Worm (Caenorhabditis elegans): ENCODE measurements around the gene H01M10.1.

The H01M10.1 gene

ce11 chrX:2580524-2580981, at the start of gene H01M10.1:
Gene H01M10.1, minus strand, starts transcription at chrX:2580574.
- TF ChIP-seq ceh-43 (GFP tag; optimal IDR thresholded peaks at IDR 0.05) (no peak), cnd-1 (tag; optimal IDR thresholded peaks at IDR 0.05) (no peak), sptf-1 (tag; optimal IDR thresholded peaks at IDR 0.05) (no peak)

DNA sequence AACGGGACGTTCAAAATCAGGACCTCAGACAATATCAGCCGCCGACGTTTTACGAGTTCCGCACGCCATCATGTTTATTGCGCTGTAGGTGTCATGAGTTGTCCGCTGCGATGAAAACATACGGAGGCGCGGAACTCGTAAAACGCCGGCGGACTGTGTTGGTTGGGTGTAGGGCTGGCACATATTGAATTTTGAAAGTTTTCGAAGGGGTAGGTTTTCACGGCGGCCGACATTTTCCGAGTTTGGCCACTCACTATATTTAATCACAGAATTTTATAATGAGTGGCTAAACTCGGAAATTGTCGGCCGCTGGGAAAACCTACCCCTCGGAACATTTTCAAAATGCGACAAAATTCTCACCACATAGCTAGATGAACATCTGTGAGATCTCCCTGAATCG, 45.8 kb upstream of the H01M10.1 start:
- TF ChIP-seq M03D4.4 (tag; optimal IDR thresholded peaks at IDR 0.05) (no peak), unc-62 (GFP tag; optimal IDR thresholded peaks at IDR 0.05) (no peak), bed-3 (GFP tag; optimal IDR thresholded peaks at IDR 0.05) (no peak), flh-1 (GFP tag; optimal IDR thresholded peaks at IDR 0.05) (no peak), elt-1 (tag; optimal IDR thresholded peaks at IDR 0.05; ENCODE audit: borderline replicate concordance, insufficient read depth) (no peak), unc-39 (tag; optimal IDR thresholded peaks at IDR 0.05) (no peak), lsy-2 (tag; optimal IDR thresholded peaks at IDR 0.05) (no peak), tbx-8 (GFP tag; optimal IDR thresholded peaks at IDR 0.05) (no peak), nhr-12 (tag; optimal IDR thresholded peaks at IDR 0.05) (no peak), ces-1 (GFP tag; optimal IDR thresholded peaks at IDR 0.05) (no peak), drap-1 (GFP tag; optimal IDR thresholded peaks at IDR 0.05) (no peak), pha-4 (tag; optimal IDR thresholded peaks at IDR 0.05) (no peak), ham-2 (GFP tag; optimal IDR thresholded peaks at IDR 0.05) (no peak), hlh-1 (tag; optimal IDR thresholded peaks at IDR 0.05) (no peak), ceh-39 (tag; optimal IDR thresholded peaks at IDR 0.05) (no peak), nhr-2 (tag; optimal IDR thresholded peaks at IDR 0.05) (no peak), sptf-1 (tag; optimal IDR thresholded peaks at IDR 0.05) (no peak), ceh-83 (GFP tag; optimal IDR thresholded peaks at IDR 0.05) (no peak), nhr-76 (tag; optimal IDR thresholded peaks at IDR 0.05) (no peak), ztf-11 (tag; optimal IDR thresholded peaks at IDR 0.05) (no peak)

DNA sequence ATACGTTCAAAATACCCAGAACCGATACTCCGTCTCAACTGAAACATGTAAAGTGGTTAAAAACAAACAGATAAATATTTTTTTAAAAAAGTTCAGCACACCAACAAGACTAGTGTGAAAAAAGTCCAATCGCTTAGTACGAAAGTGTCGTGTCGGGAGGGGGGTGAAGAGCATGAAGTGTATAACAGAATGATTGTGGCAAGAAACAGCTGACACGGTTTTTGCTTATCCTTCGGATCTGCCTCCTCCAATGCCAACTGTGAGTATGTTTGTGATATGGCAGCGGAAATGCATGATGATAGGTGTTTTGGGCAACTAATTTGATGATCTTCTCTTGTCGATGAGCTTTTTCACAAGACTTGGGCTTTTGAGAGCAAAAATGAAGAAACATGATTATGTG, 39.9 kb upstream of the H01M10.1 start:
- TF ChIP-seq unc-62 (GFP tag; optimal IDR thresholded peaks at IDR 0.05) (peak; percentile 35), M03D4.4 (tag; optimal IDR thresholded peaks at IDR 0.05) (no peak), hlh-1 (tag; optimal IDR thresholded peaks at IDR 0.05) (peak; percentile 92), zip-8 (tag; optimal IDR thresholded peaks at IDR 0.05) (no peak), unc-120 (tag; optimal IDR thresholded peaks at IDR 0.05; ENCODE audit: poor library complexity, severe bottlenecking) (peak; percentile 44), ceh-83 (GFP tag; optimal IDR thresholded peaks at IDR 0.05) (no peak)

DNA sequence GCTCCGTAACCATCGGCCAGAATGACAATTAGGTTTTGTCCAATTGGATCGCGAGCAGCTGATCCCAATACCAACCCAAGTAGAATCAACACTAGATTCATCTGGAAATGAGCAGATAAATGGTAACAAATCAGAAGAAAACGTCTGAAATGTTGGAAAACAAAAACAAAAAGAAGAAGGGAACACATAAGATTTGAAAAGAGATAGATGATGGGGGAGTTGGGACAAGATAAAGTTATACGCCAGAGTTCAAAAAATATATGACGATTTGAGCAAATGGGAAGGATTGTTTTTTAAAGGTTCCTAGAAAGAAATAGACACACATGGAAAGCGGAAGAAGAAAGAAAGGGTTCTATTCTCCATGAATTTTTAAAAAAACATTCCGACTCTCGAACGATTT, 35.3 kb upstream of the H01M10.1 start, which contains the start of gene T03G6.3:
Gene T03G6.3, minus strand, starts transcription at position 101 of the 400 bp plus-strand sequence.
- TF ChIP-seq ces-1 (GFP tag; optimal IDR thresholded peaks at IDR 0.05) (no peak), mab-5 (tag; optimal IDR thresholded peaks at IDR 0.05) (no peak), drap-1 (GFP tag; optimal IDR thresholded peaks at IDR 0.05) (no peak), sptf-1 (tag; optimal IDR thresholded peaks at IDR 0.05) (no peak), mep-1 (tag; optimal IDR thresholded peaks at IDR 0.05) (no peak), nhr-237 (tag; optimal IDR thresholded peaks at IDR 0.05) (no peak), snpc-4 (tag; optimal IDR thresholded peaks at IDR 0.05) (no peak), ztf-11 (tag; optimal IDR thresholded peaks at IDR 0.05) (no peak), ceh-83 (GFP tag; optimal IDR thresholded peaks at IDR 0.05) (no peak), mls-2 (tag; optimal IDR thresholded peaks at IDR 0.05) (no peak), nhr-28 (tag; optimal IDR thresholded peaks at IDR 0.05) (no peak)

- no peak for TF ChIP-seq flh-1 (GFP tag; optimal IDR thresholded peaks at IDR 0.05)
- TF ChIP-seq unc-62 (GFP tag; optimal IDR thresholded peaks at IDR 0.05), result peak; percentile 76
- peak; percentile 83 for TF ChIP-seq hlh-1 (tag; optimal IDR thresholded peaks at IDR 0.05)
- no peak for TF ChIP-seq mep-1 (tag; optimal IDR thresholded peaks at IDR 0.05)
- TF ChIP-seq blmp-1 (tag; optimal IDR thresholded peaks at IDR 0.05), result no peak
- TF ChIP-seq sptf-1 (tag; optimal IDR thresholded peaks at IDR 0.05), result no peak
- TF ChIP-seq elt-3 (tag; optimal IDR thresholded peaks at IDR 0.05), result no peak
- TF ChIP-seq bed-3 (GFP tag; optimal IDR thresholded peaks at IDR 0.05), result no peak
- TF ChIP-seq elt-1 (tag; optimal IDR thresholded peaks at IDR 0.05; ENCODE audit: borderline replicate concordance, insufficient read depth), result no peak
- TF ChIP-seq ceh-83 (GFP tag; optimal IDR thresholded peaks at IDR 0.05), result no peak
- no peak for TF ChIP-seq M03D4.4 (tag; optimal IDR thresholded peaks at IDR 0.05)
These were observed 33.8 kb upstream of the H01M10.1 start for ce11 chrX:2614158-2614557.

All from whole organism, mixed stage, embryonic.